Worm (Caenorhabditis elegans) whole organism, L1 larva: ENCODE results near the gene F53C3.4.

Experiments
- C04F5.9 ChIP-seq: sonication (generic microtip); optimal IDR thresholded peaks from 2 replicates; lab custom pipeline; 2016; ENCODE audit warnings: missing genetic modification characterization, missing compliant biosample characterization
- C34B4.2 ChIP-seq: sonication (generic microtip); optimal IDR thresholded peaks from 2 replicates; lab custom pipeline; 2017; ENCODE audit warnings: mild to moderate bottlenecking, missing genetic modification characterization, missing compliant biosample characterization
- alr-1 ChIP-seq: fragments of 200-800 bp; sonication (Bioruptor generic); optimal IDR thresholded peaks from 2 replicates; lab custom pipeline; 2018; ENCODE audit warnings: borderline replicate concordance, mild to moderate bottlenecking, missing genetic modification characterization, missing compliant biosample characterization
- blmp-1 ChIP-seq: fragments of 150-350 bp; optimal IDR thresholded peaks from 2 replicates; lab custom pipeline; 2014; ENCODE audit warnings: missing biosample characterization, missing genetic modification characterization
- ceh-8 ChIP-seq: fragments of 200-800 bp; sonication (Bioruptor generic); optimal IDR thresholded peaks from 2 replicates; lab custom pipeline; 2018; ENCODE audit warnings: mild to moderate bottlenecking, missing genetic modification characterization, moderate library complexity, missing compliant biosample characterization
- ceh-82 ChIP-seq, 3 experiments: fragments of 150-350 bp in 1 of 3; sonication (generic microtip) in 2 of 3; optimal IDR thresholded peaks; 2 replicates each; lab custom pipeline; 2014 to 2017; ENCODE audit warnings: missing biosample characterization in 3 of 3, missing genetic modification characterization in 3 of 3
- ceh-88 ChIP-seq: fragments of 200-800 bp; sonication (Bioruptor generic); IDR thresholded peaks from 2 replicates; pipeline ENCODE4 v1.3.6; 2022; ENCODE audit warnings: missing genetic modification characterization, missing compliant biosample characterization
- ceh-90 ChIP-seq: sonication (generic microtip); optimal IDR thresholded peaks from 2 replicates; lab custom pipeline; 2016; ENCODE audit warnings: missing genetic modification characterization, missing compliant biosample characterization
- ces-1 ChIP-seq: fragments of 150-350 bp; optimal IDR thresholded peaks from 2 replicates; lab custom pipeline; 2014; ENCODE audit warnings: missing biosample characterization, missing genetic modification reagents, missing genetic modification characterization
- dpl-1 ChIP-seq, 3 experiments: fragments of 150-350 bp in 2 of 3; sonication (generic microtip) in 1 of 3; optimal IDR thresholded peaks; 2 replicates each; lab custom pipeline; 2014 to 2017; ENCODE audit warnings: missing biosample characterization in 3 of 3, missing genetic modification characterization in 3 of 3, missing genetic modification reagents in 3 of 3
- efl-1 ChIP-seq, 4 experiments: fragments of 150-350 bp; optimal IDR thresholded peaks in 3 of 4; peaks in 1 of 4; 1 replicate in 1 of 4; 2 replicates in 3 of 4; lab custom pipeline; 2014; ENCODE audit warnings: missing biosample characterization in 2 of 4, missing genetic modification characterization in 2 of 4, missing genetic modification reagents in 2 of 4
- egl-27 ChIP-seq, 2 experiments: fragments of 150-350 bp in 1 of 2; sonication (generic microtip); optimal IDR thresholded peaks; 3 replicates each; lab custom pipeline; 2017 to 2018; ENCODE audit warnings: missing biosample characterization in 2 of 2, missing genetic modification characterization in 2 of 2, missing genetic modification reagents in 2 of 2
- elt-3 ChIP-seq, 6 experiments: fragments of 150-350 bp in 1 of 6; sonication (generic microtip); optimal IDR thresholded peaks; 2 replicates each; lab custom pipeline; 2017 to 2018; ENCODE audit warnings: missing biosample characterization in 6 of 6, missing genetic modification characterization in 6 of 6, inconsistent platforms in 1 of 6
- fkh-10 ChIP-seq: sonication (generic microtip); optimal IDR thresholded peaks from 2 replicates; lab custom pipeline; 2017; ENCODE audit warnings: missing biosample characterization, missing genetic modification reagents, missing genetic modification characterization
- fkh-4 ChIP-seq: sonication (generic microtip); optimal IDR thresholded peaks from 2 replicates; lab custom pipeline; 2016; ENCODE audit warnings: missing compliant biosample characterization, missing genetic modification characterization, borderline replicate concordance
- fkh-8 ChIP-seq: sonication (generic microtip); optimal IDR thresholded peaks from 2 replicates; lab custom pipeline; 2016; ENCODE audit warnings: mild to moderate bottlenecking, missing genetic modification characterization, missing compliant biosample characterization
- fos-1 ChIP-seq: fragments of 150-350 bp; optimal IDR thresholded peaks from 2 replicates; lab custom pipeline; 2014; ENCODE audit warnings: missing biosample characterization, missing genetic modification characterization
- grh-1 ChIP-seq: fragments of 200-800 bp; sonication (Bioruptor generic); IDR thresholded peaks from 2 replicates; pipeline ENCODE4 v1.3.6; 2022; ENCODE audit warnings: missing genetic modification reagents, missing genetic modification characterization, missing compliant biosample characterization
- jun-1 ChIP-seq: fragments of 150-350 bp; optimal IDR thresholded peaks from 2 replicates; lab custom pipeline; 2014; ENCODE audit warnings: missing biosample characterization, missing genetic modification reagents, missing genetic modification characterization
- lin-14 ChIP-seq: fragments of 200-800 bp; sonication (Bioruptor generic); optimal IDR thresholded peaks from 2 replicates; lab custom pipeline; 2018; ENCODE audit warnings: mild to moderate bottlenecking, missing genetic modification characterization, moderate library complexity, missing compliant biosample characterization
- lin-15B ChIP-seq: fragments of 150-350 bp; sonication (generic microtip); optimal IDR thresholded peaks from 3 replicates; lab custom pipeline; 2014; ENCODE audit warnings: missing biosample characterization, missing genetic modification characterization
- lin-35 ChIP-seq, 2 experiments: fragments of 150-350 bp; optimal IDR thresholded peaks; 2 replicates each; lab custom pipeline; 2014; ENCODE audit warnings: missing biosample characterization in 2 of 2, missing genetic modification characterization in 2 of 2, missing genetic modification reagents in 2 of 2
- lsy-2 ChIP-seq, 2 experiments: fragments of 150-350 bp; optimal IDR thresholded peaks; 2 replicates each; lab custom pipeline; 2014; ENCODE audit warnings: missing biosample characterization in 2 of 2, missing genetic modification characterization in 2 of 2
- mep-1 ChIP-seq: fragments of 150-350 bp; optimal IDR thresholded peaks from 2 replicates; lab custom pipeline; 2014; ENCODE audit warnings: missing biosample characterization, missing genetic modification characterization
- nhr-11 ChIP-seq: fragments of 150-350 bp; optimal IDR thresholded peaks from 2 replicates; lab custom pipeline; 2014; ENCODE audit warnings: missing biosample characterization, missing genetic modification characterization
- nhr-19 ChIP-seq: fragments of 200-800 bp; sonication (Bioruptor generic); conservative IDR thresholded peaks from 2 replicates; pipeline ENCODE4 v1.3.6; 2022; ENCODE audit warnings: missing genetic modification characterization, missing compliant biosample characterization
- nhr-20 ChIP-seq: sonication (generic microtip); optimal IDR thresholded peaks from 2 replicates; lab custom pipeline; 2016; ENCODE audit warnings: mild to moderate bottlenecking, missing genetic modification characterization, missing compliant biosample characterization
- nhr-28 ChIP-seq: fragments of 150-350 bp; optimal IDR thresholded peaks from 2 replicates; lab custom pipeline; 2014; ENCODE audit warnings: missing biosample characterization, missing genetic modification characterization
- nhr-47 ChIP-seq: sonication (generic microtip); optimal IDR thresholded peaks from 2 replicates; lab custom pipeline; 2016; ENCODE audit warnings: mild to moderate bottlenecking, missing genetic modification characterization, moderate library complexity, missing compliant biosample characterization
- nhr-71 ChIP-seq: sonication (generic microtip); optimal IDR thresholded peaks from 2 replicates; lab custom pipeline; 2016; ENCODE audit warnings: mild to moderate bottlenecking, missing genetic modification characterization, moderate library complexity, missing compliant biosample characterization
- nhr-77 ChIP-seq: fragments of 150-350 bp; optimal IDR thresholded peaks from 2 replicates; lab custom pipeline; 2014; ENCODE audit warnings: missing biosample characterization, missing genetic modification characterization
- nhr-85 ChIP-seq: sonication (generic microtip); peaks from one replicate; lab custom pipeline; 2016; ENCODE audit warnings: missing genetic modification characterization, inconsistent platforms, missing compliant biosample characterization
- rnt-1 ChIP-seq: sonication (generic microtip); optimal IDR thresholded peaks from 2 replicates; lab custom pipeline; 2016; ENCODE audit warnings: mild to moderate bottlenecking, missing genetic modification characterization, moderate library complexity, missing compliant biosample characterization
- skn-1 ChIP-seq: fragments of 150-350 bp; optimal IDR thresholded peaks from 2 replicates; lab custom pipeline; 2014; ENCODE audit warnings: missing biosample characterization, missing genetic modification characterization
- snu-23 ChIP-seq: sonication (generic microtip); optimal IDR thresholded peaks from 2 replicates; lab custom pipeline; 2016; ENCODE audit warnings: missing genetic modification characterization, missing compliant biosample characterization
- sox-4 ChIP-seq: sonication (generic microtip); optimal IDR thresholded peaks from 2 replicates; lab custom pipeline; 2016; ENCODE audit warnings: missing genetic modification characterization, missing compliant biosample characterization
- sptf-1 ChIP-seq: fragments of 150-350 bp; optimal IDR thresholded peaks from 2 replicates; lab custom pipeline; 2014; ENCODE audit warnings: missing biosample characterization, missing genetic modification characterization
- swsn-7 ChIP-seq: sonication (generic microtip); optimal IDR thresholded peaks from 2 replicates; lab custom pipeline; 2016; ENCODE audit warnings: missing genetic modification characterization, missing compliant biosample characterization
- tbx-2 ChIP-seq: sonication (generic microtip); optimal IDR thresholded peaks from 2 replicates; lab custom pipeline; 2016; ENCODE audit warnings: missing genetic modification characterization, missing compliant biosample characterization
- tlp-1 ChIP-seq: fragments of 150-350 bp; optimal IDR thresholded peaks from 2 replicates; lab custom pipeline; 2014; ENCODE audit warnings: missing biosample characterization, missing genetic modification characterization
- unc-62 ChIP-seq: fragments of 150-350 bp; optimal IDR thresholded peaks from 2 replicates; lab custom pipeline; 2014; ENCODE audit warnings: missing biosample characterization, missing genetic modification reagents, missing genetic modification characterization
- vab-15 ChIP-seq: sonication (generic microtip); optimal IDR thresholded peaks from 2 replicates; lab custom pipeline; 2017; ENCODE audit warnings: missing genotype, mild to moderate bottlenecking, missing genetic modification characterization, missing compliant biosample characterization
- ztf-11 ChIP-seq, 2 experiments: sonication (generic microtip); optimal IDR thresholded peaks; 2 replicates each; lab custom pipeline; 2016 to 2017; ENCODE audit warnings: missing genetic modification characterization in 2 of 2, missing biosample characterization in 1 of 2, missing compliant biosample characterization in 1 of 2
- ztf-4 ChIP-seq: fragments of 150-350 bp; optimal IDR thresholded peaks from 2 replicates; lab custom pipeline; 2014; ENCODE audit warnings: missing biosample characterization, missing genetic modification characterization

The F53C3.4 gene

DNA sequence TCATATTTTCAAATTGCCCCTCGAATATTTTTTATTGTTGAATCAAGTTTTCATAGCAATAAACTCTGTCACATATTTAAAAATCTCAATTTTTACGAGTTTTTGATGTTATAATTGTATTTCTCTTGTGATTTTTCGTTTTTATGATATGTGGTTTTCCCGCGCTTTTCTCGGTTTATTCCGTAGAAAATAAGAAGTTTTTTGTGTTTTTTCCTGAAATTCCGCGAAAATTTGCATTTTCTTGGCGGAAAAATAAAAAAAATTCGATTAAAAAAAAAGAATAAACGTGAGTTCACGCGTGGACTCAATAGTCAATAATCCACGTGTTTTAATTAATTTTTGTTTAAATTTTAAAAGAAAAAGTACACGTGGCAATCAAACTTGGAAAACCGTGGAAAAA lies 34.8 kb downstream of the F53C3.4 start:
- TF ChIP-seq C04F5.9 (tag; lab: Kevin White, UChicago) (no peak), C34B4.2 (tag; lab: Kevin White, UChicago) (no peak), skn-1 (tag; lab: Kevin White, UChicago) (no peak), ces-1 (GFP tag; lab: Kevin White, UChicago) (no peak), ceh-82 (tag; optimal IDR thresholded peaks at IDR 0.05; lab: Kevin White, UChicago) (no peak), nhr-19 (GFP tag; lab: Robert Waterston, UW) (no peak), jun-1 (tag; lab: Kevin White, UChicago) (no peak)
- TF ChIP-seq, all 84 proteins: peak for 0

DNA sequence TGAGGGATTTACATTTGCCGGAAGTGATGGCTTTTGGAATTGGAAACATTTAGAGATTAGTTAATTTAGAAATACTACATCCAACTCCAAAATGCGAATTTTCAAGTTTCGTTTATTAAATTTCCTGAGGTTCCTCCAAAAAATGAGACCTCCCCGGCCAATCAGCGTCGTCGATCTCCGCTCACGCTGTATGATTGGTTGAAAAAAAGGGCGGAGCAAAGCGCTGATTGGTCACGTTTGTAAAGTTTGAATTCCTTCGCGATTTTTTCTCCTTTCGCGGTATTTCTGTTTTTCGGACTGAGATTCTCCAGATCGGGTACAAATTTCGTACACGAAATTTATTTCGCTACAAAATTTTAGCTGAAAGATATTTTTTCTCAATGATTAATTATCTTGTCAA lies 46.2 kb downstream of the F53C3.4 start:
- TF ChIP-seq ceh-8 (GFP tag; lab: Kevin White, UChicago) (peak; percentile 36), tbx-2 (tag; lab: Kevin White, UChicago) (no peak), nhr-28 (tag; lab: Kevin White, UChicago) (no peak), alr-1 (no peak)

DNA sequence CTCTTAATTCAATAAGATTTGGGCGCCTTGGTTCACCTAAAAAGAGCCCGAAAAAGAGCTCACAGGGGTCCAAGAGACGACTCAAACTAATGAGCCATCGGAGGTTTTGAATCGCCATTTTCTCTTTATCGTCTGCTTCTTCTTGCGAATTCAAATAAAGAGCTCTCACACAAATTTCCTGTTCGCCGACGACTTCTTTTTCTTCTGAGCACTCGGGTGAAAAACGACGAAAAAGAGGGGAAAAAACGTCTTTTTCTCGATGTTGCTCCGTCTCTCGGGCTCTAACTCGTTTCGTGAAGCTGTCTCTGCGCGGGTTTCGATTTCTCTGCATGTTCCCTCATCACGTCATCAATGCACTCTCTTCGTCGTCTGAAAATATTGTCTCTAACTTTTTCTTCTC lies 47.3 kb downstream of the F53C3.4 start:
- TF ChIP-seq ztf-4, result no peak
- TF ChIP-seq lin-14 (GFP tag; lab: Kevin White, UChicago), result peak; percentile 66
- peak in 1 of 2 experiments; percentile 12 for TF ChIP-seq lsy-2 (tag; optimal IDR thresholded peaks at IDR 0.05; lab: Kevin White, UChicago)
- peak; percentile 47 for TF ChIP-seq fkh-10 (GFP tag; lab: Kevin White, UChicago)

DNA sequence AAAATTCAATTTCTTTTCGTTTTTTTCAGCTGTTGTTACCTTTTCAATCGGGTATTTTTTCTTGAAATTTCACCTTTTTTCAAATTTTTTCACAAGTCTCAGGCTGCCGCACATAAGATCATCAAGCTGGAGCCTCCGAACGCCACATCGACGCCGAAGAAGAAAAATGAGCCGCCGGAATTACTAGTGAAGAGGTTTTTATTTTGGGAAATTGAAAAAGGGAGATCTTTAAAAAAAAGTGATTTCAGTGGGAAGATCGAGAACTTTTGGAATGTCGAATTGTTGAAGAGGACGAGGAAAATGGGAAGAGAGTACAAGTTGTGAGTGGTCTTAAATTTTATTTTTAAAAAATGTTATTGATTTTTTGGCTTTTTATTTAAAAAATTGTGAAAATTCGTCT lies 48.9 kb downstream of the F53C3.4 start, which contains the start of gene sea-2:
sea-2 (plus strand) TSS at position 301 of the 400 bp plus-strand sequence.
- TF ChIP-seq sptf-1 (tag; lab: Kevin White, UChicago) (no peak), sox-4 (tag; lab: Kevin White, UChicago) (no peak), lin-15B (tag; lab: Kevin White, UChicago) (no peak), lsy-2 (tag; optimal IDR thresholded peaks at IDR 0.05; lab: Kevin White, UChicago) (no peak), jun-1 (tag; lab: Kevin White, UChicago) (no peak), ztf-11 (tag; optimal IDR thresholded peaks at IDR 0.05; lab: Kevin White, UChicago) (no peak), vab-15 (tag; lab: Kevin White, UChicago) (no peak)

DNA sequence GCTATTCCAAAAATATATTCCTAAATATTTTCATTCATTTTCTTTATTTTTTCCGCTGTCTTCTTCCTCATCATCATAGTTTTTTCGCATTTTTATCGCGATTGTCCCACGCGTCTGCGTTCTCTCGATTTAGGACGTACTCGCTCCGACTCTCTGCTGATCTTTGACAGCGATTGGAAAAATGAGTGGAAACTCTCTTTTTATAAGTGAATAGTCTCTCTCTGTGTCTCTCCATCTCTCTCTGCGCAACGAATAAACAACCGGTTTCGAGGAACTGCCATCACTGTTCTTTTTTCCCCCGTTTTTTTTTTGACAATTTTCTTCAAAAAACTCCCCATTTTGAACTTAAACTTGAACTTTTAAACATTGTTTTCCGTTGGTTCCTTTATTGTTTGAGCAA lies 50.1 kb downstream of the F53C3.4 start:
- TF ChIP-seq fkh-8 (tag; lab: Kevin White, UChicago) (no peak), nhr-11 (tag; lab: Kevin White, UChicago) (no peak), nhr-20 (tag; lab: Kevin White, UChicago) (peak; percentile 59), nhr-77 (peak; percentile 6), dpl-1 (GFP tag; optimal IDR thresholded peaks at IDR 0.05; lab: Kevin White, UChicago) (peak in 1 of 3 experiments; percentile 19), blmp-1 (peak; percentile 89), tbx-2 (tag; lab: Kevin White, UChicago) (peak; percentile 33), snu-23 (GFP tag; lab: Kevin White, UChicago) (peak; percentile 51), elt-3 (tag; optimal IDR thresholded peaks at IDR 0.05; lab: Kevin White, UChicago) (peak in 2 of 6 experiments; percentile 29 to 42), unc-62 (GFP tag; lab: Kevin White, UChicago) (no peak), lin-35 (GFP tag; optimal IDR thresholded peaks at IDR 0.05; lab: Kevin White, UChicago) (peak in 1 of 2 experiments; percentile 42), efl-1 (optimal IDR thresholded peaks at IDR 0.05; lab: Kevin White, UChicago) (peak in 1 of 2 experiments; percentile 28), efl-1 (GFP tag; optimal IDR thresholded peaks at IDR 0.05 in 1 of 2; lab: Kevin White, UChicago) (peak in 1 of 2 experiments; percentile 65), ceh-88 (GFP tag; lab: Robert Waterston, UW) (no peak), swsn-7 (tag; lab: Kevin White, UChicago) (peak; percentile 1), grh-1 (GFP tag; lab: Robert Waterston, UW) (peak; percentile 90), egl-27 (tag; optimal IDR thresholded peaks at IDR 0.05; lab: Kevin White, UChicago) (no peak), nhr-85 (tag; lab: Kevin White, UChicago) (peak; percentile 88), mep-1 (peak; percentile 30), tlp-1 (tag; lab: Kevin White, UChicago) (no peak), jun-1 (tag; lab: Kevin White, UChicago) (peak; percentile 18), rnt-1 (tag; lab: Kevin White, UChicago) (peak; percentile 10), lsy-2 (tag; optimal IDR thresholded peaks at IDR 0.05; lab: Kevin White, UChicago) (peak in 1 of 2 experiments; percentile 47), nhr-47 (tag; lab: Kevin White, UChicago) (no peak), nhr-71 (tag; lab: Kevin White, UChicago) (peak; percentile 39), ceh-90 (tag; lab: Kevin White, UChicago) (no peak), fos-1 (tag; lab: Kevin White, UChicago) (peak; percentile 20), fkh-4 (no peak), lin-14 (GFP tag; lab: Kevin White, UChicago) (peak; percentile 85)
